Worm (Caenorhabditis elegans): ENCODE measurements around the gene F26D2.3.

The F26D2.3 gene

DNA sequence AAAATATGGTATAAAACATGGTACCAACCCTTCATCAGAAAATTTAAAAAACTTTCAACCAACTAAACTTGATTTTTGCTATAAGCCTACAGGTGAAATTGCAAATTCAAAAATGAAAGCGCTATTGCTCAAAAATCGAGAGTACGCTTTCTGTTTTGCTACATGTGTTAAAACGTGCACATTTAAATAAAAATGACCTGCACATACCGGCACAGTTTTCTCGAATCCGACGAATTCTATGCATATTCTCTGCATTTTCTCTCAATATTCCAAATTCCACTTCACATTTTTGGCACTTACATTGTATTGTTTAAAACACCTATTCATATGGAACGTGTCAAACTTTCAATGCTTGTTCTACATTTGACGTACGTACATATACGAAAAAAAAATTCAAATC, 2.8 kb downstream of the F26D2.3 start, which contains the start of gene srh-145:
Gene srh-145, plus strand, starts transcription at position 193 of the 400 bp plus-strand sequence.
- no peak for TF ChIP-seq cog-1 (tag; optimal IDR thresholded peaks at IDR 0.05)
- TF ChIP-seq tab-1 (GFP tag; IDR thresholded peaks at IDR 0.05) = no peak
- TF ChIP-seq flt-1 (GFP tag; IDR thresholded peaks at IDR 0.05) = no peak
- TF ChIP-seq T22C8.4 (GFP tag; IDR thresholded peaks at IDR 0.05) = no peak
- no peak for TF ChIP-seq klf-2 (GFP tag; conservative IDR thresholded peaks at IDR 0.05)
- TF ChIP-seq ref-1 (GFP tag; conservative IDR thresholded peaks at IDR 0.05) = no peak
- TF ChIP-seq med-1 (GFP tag; optimal IDR thresholded peaks at IDR 0.05; ENCODE audit: insufficient read depth) = no peak
- TF ChIP-seq ztf-23 (GFP tag; IDR thresholded peaks at IDR 0.05) = no peak
- TF ChIP-seq ztf-29 (GFP tag; IDR thresholded peaks at IDR 0.05) = no peak

DNA sequence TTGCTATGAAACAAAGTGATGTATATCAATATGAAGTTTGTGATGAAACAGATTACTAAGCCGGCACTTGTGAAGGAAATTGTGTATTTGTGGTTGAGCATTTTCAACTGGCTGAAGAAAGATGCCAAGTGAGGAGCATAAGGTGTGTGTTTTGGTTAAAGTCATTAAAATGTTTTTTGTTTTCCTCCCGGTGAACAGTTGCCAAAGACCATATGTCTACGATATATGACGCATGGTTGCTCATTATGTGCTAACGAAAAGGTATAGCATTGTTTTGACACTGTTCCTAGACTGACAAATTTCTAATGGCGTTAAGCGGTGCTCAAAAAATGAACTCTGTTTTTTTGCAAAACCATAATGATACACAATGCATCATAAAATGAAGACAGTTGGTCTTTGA, 9.3 kb downstream of the F26D2.3 start, which contains the start of gene str-55:
Gene str-55, minus strand, starts transcription at position 101 of the 400 bp plus-strand sequence.
- TF ChIP-seq T22C8.4 (GFP tag; IDR thresholded peaks at IDR 0.05) (no peak), ztf-23 (GFP tag; IDR thresholded peaks at IDR 0.05) (no peak)

DNA sequence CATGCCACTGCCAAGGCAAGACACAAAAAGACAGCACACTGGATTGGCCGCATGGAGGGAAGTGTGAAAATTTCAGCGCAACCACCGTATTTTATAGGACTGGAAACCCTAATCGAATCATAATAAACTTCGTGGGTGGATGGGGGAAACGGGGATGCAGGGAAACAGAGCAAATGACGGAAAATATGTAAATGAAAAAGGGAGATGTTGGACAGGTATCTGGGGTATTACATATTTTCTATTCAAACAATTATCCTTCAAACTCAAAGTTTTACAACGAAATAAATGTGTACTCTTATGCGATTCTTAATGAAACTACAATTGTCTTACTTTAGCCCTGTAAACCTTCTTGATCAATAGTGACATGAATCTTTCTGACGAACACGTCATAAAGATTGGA, 12.0 kb downstream of the F26D2.3 start, which contains the start of gene F26D2.16:
Gene F26D2.16, minus strand, starts transcription at position 101 of the 400 bp plus-strand sequence.
- TF ChIP-seq ztf-23 (GFP tag; IDR thresholded peaks at IDR 0.05) (no peak), ztf-29 (GFP tag; IDR thresholded peaks at IDR 0.05) (no peak), cog-1 (tag; optimal IDR thresholded peaks at IDR 0.05) (no peak), ref-1 (GFP tag; conservative IDR thresholded peaks at IDR 0.05) (no peak), klf-2 (GFP tag; conservative IDR thresholded peaks at IDR 0.05) (no peak), T22C8.4 (GFP tag; IDR thresholded peaks at IDR 0.05) (no peak), flt-1 (GFP tag; IDR thresholded peaks at IDR 0.05) (no peak), med-1 (GFP tag; optimal IDR thresholded peaks at IDR 0.05; ENCODE audit: insufficient read depth) (no peak), tab-1 (GFP tag; IDR thresholded peaks at IDR 0.05) (no peak)

DNA sequence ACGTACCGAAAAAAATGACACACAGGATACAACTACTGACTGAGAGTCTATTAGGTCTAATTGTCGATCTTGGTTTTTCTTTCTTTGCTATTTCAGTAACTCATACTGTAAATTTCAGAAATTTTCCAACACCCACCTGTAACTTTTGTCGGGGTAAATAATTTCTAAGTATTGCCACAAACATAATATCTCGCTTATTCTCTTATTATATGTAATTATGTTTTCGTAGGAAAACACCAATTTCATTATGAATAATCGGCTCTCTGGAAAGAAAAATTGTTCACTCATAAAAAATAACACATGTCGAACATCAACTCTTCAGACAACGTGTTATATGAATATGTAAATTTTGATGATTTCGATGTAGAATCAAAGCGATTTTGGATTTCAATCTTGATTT, 12.9 kb downstream of the F26D2.3 start, which contains the start of gene srw-48:
Gene srw-48, plus strand, starts transcription at position 301 of the 400 bp plus-strand sequence.
- TF ChIP-seq ztf-29 (GFP tag; IDR thresholded peaks at IDR 0.05) (no peak), klf-2 (GFP tag; conservative IDR thresholded peaks at IDR 0.05) (no peak), tab-1 (GFP tag; IDR thresholded peaks at IDR 0.05) (no peak), med-1 (GFP tag; optimal IDR thresholded peaks at IDR 0.05; ENCODE audit: insufficient read depth) (no peak), flt-1 (GFP tag; IDR thresholded peaks at IDR 0.05) (no peak), T22C8.4 (GFP tag; IDR thresholded peaks at IDR 0.05) (no peak), ztf-23 (GFP tag; IDR thresholded peaks at IDR 0.05) (no peak), ref-1 (GFP tag; conservative IDR thresholded peaks at IDR 0.05) (no peak), cog-1 (tag; optimal IDR thresholded peaks at IDR 0.05) (no peak)

DNA sequence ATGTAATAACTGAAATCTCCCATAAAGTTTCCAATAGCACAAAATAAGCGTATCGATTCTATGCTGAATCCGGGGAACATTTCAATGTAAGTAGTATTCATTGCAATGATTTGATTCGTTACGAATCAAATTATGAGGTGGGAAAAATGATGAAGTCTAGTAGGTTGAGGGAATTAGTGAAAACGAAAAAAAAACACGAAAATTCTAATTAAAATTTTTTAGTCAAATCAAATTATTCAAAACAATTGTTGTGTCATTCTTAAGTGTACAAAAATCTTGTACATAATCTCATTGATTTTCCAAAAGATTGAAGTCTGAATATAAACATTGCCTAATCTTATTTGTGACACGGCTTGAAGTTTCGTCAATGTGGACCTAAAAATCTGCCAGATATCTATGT, 16.7 kb downstream of the F26D2.3 start, which contains the start of gene srw-29:
Gene srw-29, minus strand, starts transcription at position 101 of the 400 bp plus-strand sequence.
- no peak for TF ChIP-seq klf-2 (GFP tag; conservative IDR thresholded peaks at IDR 0.05)
- no peak for TF ChIP-seq T22C8.4 (GFP tag; IDR thresholded peaks at IDR 0.05)
- TF ChIP-seq flt-1 (GFP tag; IDR thresholded peaks at IDR 0.05) = no peak

DNA sequence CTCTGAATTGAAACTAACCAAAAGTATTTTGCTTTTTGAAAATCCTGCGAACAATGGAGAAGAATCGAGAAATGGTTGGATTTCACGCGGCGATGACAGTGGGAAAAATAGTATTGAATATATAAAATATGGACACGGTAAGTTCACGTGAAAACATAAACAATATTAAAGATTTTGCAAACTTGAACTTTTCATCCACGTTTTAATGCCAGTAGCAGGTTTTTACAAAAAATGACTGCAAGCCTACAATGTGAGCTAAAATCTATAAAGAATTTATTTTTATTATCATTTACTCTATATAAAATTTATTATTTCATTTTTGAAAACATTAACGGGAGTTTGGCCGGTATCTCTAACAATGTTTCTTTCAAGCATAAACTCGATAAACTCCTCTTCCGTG, 21.7 kb downstream of the F26D2.3 start, which contains the start of gene F26D2.10:
Gene F26D2.10, minus strand, starts transcription at position 101 of the 400 bp plus-strand sequence.
- TF ChIP-seq cog-1 (tag; optimal IDR thresholded peaks at IDR 0.05) (no peak), tab-1 (GFP tag; IDR thresholded peaks at IDR 0.05) (no peak), med-1 (GFP tag; optimal IDR thresholded peaks at IDR 0.05; ENCODE audit: insufficient read depth) (no peak), ztf-23 (GFP tag; IDR thresholded peaks at IDR 0.05) (no peak), flt-1 (GFP tag; IDR thresholded peaks at IDR 0.05) (no peak), klf-2 (GFP tag; conservative IDR thresholded peaks at IDR 0.05) (no peak), ztf-29 (GFP tag; IDR thresholded peaks at IDR 0.05) (no peak), T22C8.4 (GFP tag; IDR thresholded peaks at IDR 0.05) (no peak), ref-1 (GFP tag; conservative IDR thresholded peaks at IDR 0.05) (no peak)

- no peak for TF ChIP-seq med-1 (GFP tag; optimal IDR thresholded peaks at IDR 0.05; ENCODE audit: insufficient read depth)
- no peak for TF ChIP-seq ztf-29 (GFP tag; IDR thresholded peaks at IDR 0.05)
- no peak for TF ChIP-seq flt-1 (GFP tag; IDR thresholded peaks at IDR 0.05)
Observed at ce11 chrV:16429940-16430339, 22.2 kb downstream of the F26D2.3 start, which contains the start of gene str-73. Gene str-73 (plus strand): TSS chrV:16430240.

DNA sequence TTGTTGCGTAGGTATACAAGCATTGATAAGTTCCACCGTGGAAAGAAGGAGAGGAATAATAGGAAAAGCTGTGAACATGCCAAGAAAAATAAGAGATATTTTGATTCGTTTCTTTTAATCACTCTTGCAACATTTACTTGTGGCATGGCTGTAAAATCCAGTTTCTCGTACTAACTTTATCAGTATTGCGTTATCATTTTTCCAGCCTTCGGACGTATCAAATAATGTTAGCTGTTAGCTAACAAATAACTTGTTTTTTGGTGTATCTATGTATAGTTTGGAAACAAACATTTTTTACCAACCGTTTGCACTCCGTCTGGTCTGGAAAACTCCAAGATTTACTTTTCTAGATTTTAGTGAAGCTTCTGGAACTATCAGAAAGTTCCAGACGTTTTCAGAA, 25.7 kb downstream of the F26D2.3 start, which contains the start of gene clec-234:
Gene clec-234, minus strand, starts transcription at position 101 of the 400 bp plus-strand sequence.
- no peak for TF ChIP-seq med-1 (GFP tag; optimal IDR thresholded peaks at IDR 0.05; ENCODE audit: insufficient read depth)
- TF ChIP-seq ztf-23 (GFP tag; IDR thresholded peaks at IDR 0.05) = no peak
- no peak for TF ChIP-seq T22C8.4 (GFP tag; IDR thresholded peaks at IDR 0.05)
- no peak for TF ChIP-seq flt-1 (GFP tag; IDR thresholded peaks at IDR 0.05)
- TF ChIP-seq cog-1 (tag; optimal IDR thresholded peaks at IDR 0.05) = no peak
- TF ChIP-seq ztf-29 (GFP tag; IDR thresholded peaks at IDR 0.05) = no peak
- no peak for TF ChIP-seq tab-1 (GFP tag; IDR thresholded peaks at IDR 0.05)
- TF ChIP-seq ref-1 (GFP tag; conservative IDR thresholded peaks at IDR 0.05) = no peak
- no peak for TF ChIP-seq klf-2 (GFP tag; conservative IDR thresholded peaks at IDR 0.05)

ce11 chrV:16435510-16435909, 27.7 kb downstream of the F26D2.3 start, which contains the start of the genes F26D2.13 and F26D2.14:
Gene F26D2.13 (minus strand): TSS chrV:16435610.
Gene F26D2.14 (plus strand): TSS chrV:16435855.
- TF ChIP-seq klf-2 (GFP tag; conservative IDR thresholded peaks at IDR 0.05) (no peak), med-1 (GFP tag; optimal IDR thresholded peaks at IDR 0.05; ENCODE audit: insufficient read depth) (no peak), T22C8.4 (GFP tag; IDR thresholded peaks at IDR 0.05) (no peak), cog-1 (tag; optimal IDR thresholded peaks at IDR 0.05) (no peak), flt-1 (GFP tag; IDR thresholded peaks at IDR 0.05) (no peak), ztf-23 (GFP tag; IDR thresholded peaks at IDR 0.05) (no peak), tab-1 (GFP tag; IDR thresholded peaks at IDR 0.05) (no peak), ztf-29 (GFP tag; IDR thresholded peaks at IDR 0.05) (no peak), ref-1 (GFP tag; conservative IDR thresholded peaks at IDR 0.05) (no peak)

DNA sequence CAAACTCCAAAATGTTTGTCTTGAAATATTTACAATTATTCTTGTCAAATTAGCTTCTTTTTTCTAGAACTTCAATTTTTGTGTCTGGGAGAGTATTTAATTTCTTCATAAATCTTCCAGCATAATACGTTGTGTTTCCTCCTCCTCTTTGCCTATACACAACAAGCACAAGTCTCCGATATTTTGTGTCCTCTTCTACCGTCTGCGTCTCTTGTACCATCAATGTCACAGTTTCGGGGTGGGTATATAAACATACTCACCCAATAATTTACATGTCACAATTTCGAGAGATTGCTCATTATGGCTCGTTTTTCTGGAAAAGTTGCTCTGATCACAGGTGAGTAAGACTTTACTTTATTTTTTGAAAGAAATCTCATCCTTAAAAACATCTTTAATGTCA, 29.8 kb downstream of the F26D2.3 start, which contains the start of gene F26D2.15:
Gene F26D2.15, plus strand, starts transcription at position 301 of the 400 bp plus-strand sequence.
- no peak for TF ChIP-seq T22C8.4 (GFP tag; IDR thresholded peaks at IDR 0.05)
- no peak for TF ChIP-seq klf-2 (GFP tag; conservative IDR thresholded peaks at IDR 0.05)
- TF ChIP-seq ztf-29 (GFP tag; IDR thresholded peaks at IDR 0.05) = no peak
- TF ChIP-seq ztf-23 (GFP tag; IDR thresholded peaks at IDR 0.05) = no peak
- TF ChIP-seq med-1 (GFP tag; optimal IDR thresholded peaks at IDR 0.05; ENCODE audit: insufficient read depth) = no peak
- no peak for TF ChIP-seq cog-1 (tag; optimal IDR thresholded peaks at IDR 0.05)
- no peak for TF ChIP-seq flt-1 (GFP tag; IDR thresholded peaks at IDR 0.05)
- TF ChIP-seq tab-1 (GFP tag; IDR thresholded peaks at IDR 0.05) = no peak
- TF ChIP-seq ref-1 (GFP tag; conservative IDR thresholded peaks at IDR 0.05) = no peak

All from whole organism, midembryonic.